Worm (Caenorhabditis elegans) whole organism, L3 larva: ENCODE results near the gene T19D12.5.

Source experiments
- R02D3.7 ChIP-seq: fragments of 150-350 bp; optimal IDR thresholded peaks from 2 replicates; lab custom pipeline; 2014; ENCODE audit warnings: missing biosample characterization, missing genetic modification characterization
- ZK546.5 ChIP-seq: sonication (generic microtip); optimal IDR thresholded peaks from 2 replicates; lab custom pipeline; 2017; ENCODE audit warnings: missing biosample characterization, missing genetic modification characterization
- aly-2 ChIP-seq: fragments of 150-350 bp; optimal IDR thresholded peaks from 2 replicates; lab custom pipeline; 2014; ENCODE audit warnings: missing biosample characterization, missing genetic modification characterization
- ama-1 ChIP-seq: fragments of 150-350 bp; optimal IDR thresholded peaks from 2 replicates; lab custom pipeline; 2018
- ceh-16 ChIP-seq: sonication (generic microtip); optimal IDR thresholded peaks from 2 replicates; lab custom pipeline; 2017; ENCODE audit warnings: missing biosample characterization, missing genetic modification characterization
- ceh-82 ChIP-seq: fragments of 150-350 bp; optimal IDR thresholded peaks from 2 replicates; lab custom pipeline; 2014; ENCODE audit warnings: missing biosample characterization, missing genetic modification characterization
- daf-12 ChIP-seq: fragments of 150-350 bp; optimal IDR thresholded peaks from 2 replicates; lab custom pipeline; 2014; ENCODE audit warnings: missing biosample characterization, missing genetic modification reagents, missing genetic modification characterization
- egl-27 ChIP-seq: sonication (generic microtip); optimal IDR thresholded peaks from 4 replicates; lab custom pipeline; 2017; ENCODE audit warnings: missing biosample characterization, missing genetic modification reagents, missing genetic modification characterization
- egl-5 ChIP-seq: fragments of 150-350 bp; optimal IDR thresholded peaks from 2 replicates; lab custom pipeline; 2017; ENCODE audit warnings: missing biosample characterization, missing genetic modification reagents, missing genetic modification characterization, inconsistent platforms
- elt-1 ChIP-seq: fragments of 150-350 bp; optimal IDR thresholded peaks from 2 replicates; lab custom pipeline; 2014; ENCODE audit warnings: missing biosample characterization, missing genetic modification characterization
- elt-2 ChIP-seq: sonication (generic microtip); optimal IDR thresholded peaks from 2 replicates; lab custom pipeline; 2016; ENCODE audit warnings: missing genetic modification reagents, mild to moderate bottlenecking, missing genetic modification characterization, missing compliant biosample characterization
- eor-1 ChIP-seq, 2 experiments: fragments of 150-350 bp; optimal IDR thresholded peaks; 2 replicates each; lab custom pipeline; 2014 to 2018; ENCODE audit warnings: missing biosample characterization in 2 of 2, missing genetic modification characterization in 2 of 2
- fkh-2 ChIP-seq: fragments of 150-350 bp; optimal IDR thresholded peaks from 2 replicates; lab custom pipeline; 2014; ENCODE audit warnings: missing biosample characterization, missing genetic modification reagents, missing genetic modification characterization
- fos-1 ChIP-seq: fragments of 150-350 bp; optimal IDR thresholded peaks from 2 replicates; lab custom pipeline; 2014; ENCODE audit warnings: missing biosample characterization, missing genetic modification characterization
- hmg-11 ChIP-seq: sonication (generic microtip); optimal IDR thresholded peaks from 2 replicates; lab custom pipeline; 2016; ENCODE audit warnings: missing genetic modification characterization, missing compliant biosample characterization
- jun-1 ChIP-seq: fragments of 150-350 bp; optimal IDR thresholded peaks from 2 replicates; lab custom pipeline; 2014; ENCODE audit warnings: missing biosample characterization, missing genetic modification reagents, missing genetic modification characterization
- lin-15B ChIP-seq: fragments of 150-350 bp; optimal IDR thresholded peaks from 2 replicates; lab custom pipeline; 2014; ENCODE audit warnings: missing biosample characterization, missing genetic modification characterization
- lsy-12 ChIP-seq: sonication (generic microtip); optimal IDR thresholded peaks from 2 replicates; lab custom pipeline; 2016; ENCODE audit warnings: mild to moderate bottlenecking, missing genetic modification characterization, missing compliant biosample characterization
- mdl-1 ChIP-seq: fragments of 150-350 bp; optimal IDR thresholded peaks from 2 replicates; lab custom pipeline; 2014; ENCODE audit warnings: missing biosample characterization, missing genetic modification characterization
- mml-1 ChIP-seq: fragments of 150-350 bp; sonication (generic microtip); optimal IDR thresholded peaks from 3 replicates; lab custom pipeline; 2014; ENCODE audit warnings: missing biosample characterization, missing genetic modification characterization
- nfya-1 ChIP-seq: sonication (generic microtip); optimal IDR thresholded peaks from 2 replicates; lab custom pipeline; 2017; ENCODE audit warnings: missing genetic modification characterization, mild to moderate bottlenecking, missing compliant biosample characterization, antibody characterized with exemption, moderate library complexity; ENCODE audit not compliant: insufficient read depth
- nhr-11 ChIP-seq: fragments of 150-350 bp; optimal IDR thresholded peaks from 2 replicates; lab custom pipeline; 2014; ENCODE audit warnings: missing biosample characterization, missing genetic modification characterization
- nhr-12 ChIP-seq: fragments of 150-350 bp; optimal IDR thresholded peaks from 2 replicates; lab custom pipeline; 2014; ENCODE audit warnings: missing biosample characterization, missing genetic modification characterization
- nhr-23 ChIP-seq: fragments of 150-350 bp; optimal IDR thresholded peaks from 2 replicates; lab custom pipeline; 2014; ENCODE audit warnings: missing biosample characterization, missing genetic modification reagents, missing genetic modification characterization
- nhr-28 ChIP-seq: fragments of 150-350 bp; optimal IDR thresholded peaks from 2 replicates; lab custom pipeline; 2014; ENCODE audit warnings: missing biosample characterization, missing genetic modification characterization
- nhr-43 ChIP-seq: sonication (generic microtip); optimal IDR thresholded peaks from 2 replicates; lab custom pipeline; 2016; ENCODE audit warnings: mild to moderate bottlenecking, missing genetic modification characterization, missing compliant biosample characterization; ENCODE audit not compliant: poor library complexity, severe bottlenecking
- nhr-67 ChIP-seq: fragments of 150-350 bp; optimal IDR thresholded peaks from 2 replicates; lab custom pipeline; 2014; ENCODE audit warnings: missing biosample characterization, missing genetic modification characterization
- nhr-76 ChIP-seq: fragments of 150-350 bp; sonication (generic microtip); optimal IDR thresholded peaks from 5 replicates; lab custom pipeline; 2014; ENCODE audit warnings: missing biosample characterization, missing genetic modification characterization
- nhr-77 ChIP-seq: fragments of 150-350 bp; optimal IDR thresholded peaks from 2 replicates; lab custom pipeline; 2014; ENCODE audit warnings: missing biosample characterization, missing genetic modification characterization
- pha-4 ChIP-seq: fragments of 150-350 bp; optimal IDR thresholded peaks from 2 replicates; lab custom pipeline; 2014; ENCODE audit warnings: missing biosample characterization, missing genetic modification reagents, missing genetic modification characterization
- pqm-1 ChIP-seq: fragments of 150-350 bp; optimal IDR thresholded peaks from 2 replicates; lab custom pipeline; 2017; ENCODE audit warnings: missing biosample characterization, missing genetic modification characterization, inconsistent platforms
- sea-2 ChIP-seq: fragments of 150-350 bp; sonication (generic microtip); optimal IDR thresholded peaks from 4 replicates; lab custom pipeline; 2014; ENCODE audit warnings: missing biosample characterization, missing genetic modification reagents, missing genetic modification characterization
- skn-1 ChIP-seq: fragments of 150-350 bp; optimal IDR thresholded peaks from 2 replicates; lab custom pipeline; 2014; ENCODE audit warnings: missing biosample characterization, missing genetic modification characterization
- snpc-4 ChIP-seq: fragments of 150-350 bp; optimal IDR thresholded peaks from 2 replicates; lab custom pipeline; 2014; ENCODE audit warnings: missing biosample characterization, missing genetic modification characterization
- tbx-2 ChIP-seq: sonication (generic microtip); optimal IDR thresholded peaks from 2 replicates; lab custom pipeline; 2016; ENCODE audit warnings: mild to moderate bottlenecking, missing genetic modification characterization, missing compliant biosample characterization
- unc-62 ChIP-seq: fragments of 150-350 bp; sonication (generic microtip); optimal IDR thresholded peaks from 4 replicates; lab custom pipeline; 2014; ENCODE audit warnings: missing biosample characterization, missing genetic modification reagents, missing genetic modification characterization
- zag-1 ChIP-seq: fragments of 150-350 bp; optimal IDR thresholded peaks from 2 replicates; lab custom pipeline; 2014; ENCODE audit warnings: missing biosample characterization, missing genetic modification characterization

The T19D12.5 gene

ce11 chrII:6616770-6617169, 19.3 kb downstream of the T19D12.5 start, which contains the start of gene klf-3:
Gene klf-3 (plus strand): TSS chrII:6616878.
- no peak for TF ChIP-seq elt-1 (tag; lab: Kevin White, UChicago)
- no peak for TF ChIP-seq R02D3.7 (tag; lab: Kevin White, UChicago)
- no peak for TF ChIP-seq egl-5 (tag; lab: Kevin White, UChicago)

ce11 chrII:6616135-6616534, 19.9 kb downstream of the T19D12.5 start:
- TF ChIP-seq sea-2 (GFP tag; lab: Kevin White, UChicago) = no peak
- TF ChIP-seq jun-1 (tag; lab: Kevin White, UChicago) = peak; percentile 79
- TF ChIP-seq elt-2 (tag; lab: Kevin White, UChicago) = peak; percentile 88
- TF ChIP-seq pqm-1 (tag; lab: Kevin White, UChicago) = peak; percentile 65
- TF ChIP-seq, all 47 proteins: peak for 3

- TF ChIP-seq ceh-16 (no peak), pqm-1 (tag; lab: Kevin White, UChicago) (peak; percentile 90), lin-15B (tag; lab: Kevin White, UChicago) (no peak), nhr-11 (tag; lab: Kevin White, UChicago) (no peak), skn-1 (tag; lab: Kevin White, UChicago) (peak; percentile 50), nhr-76 (tag; lab: Kevin White, UChicago) (no peak), ceh-82 (tag; lab: Kevin White, UChicago) (no peak), aly-2 (no peak), elt-2 (tag; lab: Kevin White, UChicago) (peak; percentile 93), nhr-67 (no peak), daf-12 (tag; lab: Kevin White, UChicago) (no peak), tbx-2 (tag; lab: Kevin White, UChicago) (no peak), hmg-11 (tag; lab: Kevin White, UChicago) (no peak), nhr-23 (no peak), nhr-77 (tag; lab: Kevin White, UChicago) (no peak), pha-4 (tag; lab: Kevin White, UChicago) (peak; percentile 36), nhr-43 (tag; lab: Kevin White, UChicago) (no peak), elt-1 (tag; lab: Kevin White, UChicago) (no peak)
Observed at ce11 chrII:6615232-6616029, 20.6 kb downstream of the T19D12.5 start.

- no peak for TF ChIP-seq skn-1 (tag; lab: Kevin White, UChicago)
- no peak for TF ChIP-seq nhr-28 (tag; lab: Kevin White, UChicago)
- no peak for TF ChIP-seq egl-5 (tag; lab: Kevin White, UChicago)
- TF ChIP-seq egl-27 (tag; lab: Kevin White, UChicago) = no peak
- TF ChIP-seq elt-2 (tag; lab: Kevin White, UChicago) = peak; percentile 72
- no peak for TF ChIP-seq R02D3.7 (tag; lab: Kevin White, UChicago)
- TF ChIP-seq fos-1 (tag; lab: Kevin White, UChicago) = no peak
- TF ChIP-seq ama-1 (lab: Kevin White, UChicago) = no peak
- TF ChIP-seq nfya-1 (tag; lab: Kevin White, UChicago) = no peak
- TF ChIP-seq elt-1 (tag; lab: Kevin White, UChicago) = no peak
- no peak for TF ChIP-seq sea-2 (GFP tag; lab: Kevin White, UChicago)
- peak; percentile 23 for TF ChIP-seq pqm-1 (tag; lab: Kevin White, UChicago)
- no peak for TF ChIP-seq nhr-76 (tag; lab: Kevin White, UChicago)
Observed at ce11 chrII:6614500-6614899, 21.5 kb downstream of the T19D12.5 start.

DNA sequence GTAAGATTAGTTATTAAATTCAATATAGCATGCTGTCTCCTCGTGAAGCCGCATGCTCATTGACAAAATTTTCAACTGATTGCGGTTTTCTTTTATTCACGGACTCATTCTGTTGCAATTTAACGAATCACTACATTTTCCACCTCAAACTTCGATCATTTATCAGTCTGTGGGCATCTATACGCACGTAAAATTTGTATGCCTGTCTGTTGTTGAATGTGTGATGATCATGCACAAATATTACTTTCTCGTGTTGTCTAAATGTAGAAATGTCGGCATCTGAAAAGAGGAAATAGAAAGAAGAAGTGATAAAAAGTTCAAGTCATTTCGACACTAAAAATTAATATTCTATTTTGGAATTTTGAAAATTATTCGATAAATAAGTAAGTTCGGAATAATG, 23.5 kb downstream of the T19D12.5 start:
- TF ChIP-seq fkh-2 (tag; lab: Kevin White, UChicago) (no peak), snpc-4 (tag; lab: Kevin White, UChicago) (no peak), aly-2 (no peak), pha-4 (tag; lab: Kevin White, UChicago) (peak; percentile 24), pqm-1 (tag; lab: Kevin White, UChicago) (peak; percentile 67), ZK546.5 (tag; lab: Kevin White, UChicago) (no peak), nhr-28 (tag; lab: Kevin White, UChicago) (no peak), jun-1 (tag; lab: Kevin White, UChicago) (no peak), fos-1 (tag; lab: Kevin White, UChicago) (no peak), mml-1 (tag; lab: Kevin White, UChicago) (no peak), nhr-12 (tag; lab: Kevin White, UChicago) (no peak), eor-1 (tag; optimal IDR thresholded peaks at IDR 0.05; lab: Kevin White, UChicago) (no peak), egl-27 (tag; lab: Kevin White, UChicago) (no peak), unc-62 (GFP tag; lab: Kevin White, UChicago) (no peak), lsy-12 (tag; lab: Kevin White, UChicago) (no peak), zag-1 (tag; lab: Kevin White, UChicago) (no peak), elt-2 (tag; lab: Kevin White, UChicago) (peak; percentile 84), skn-1 (tag; lab: Kevin White, UChicago) (no peak), ama-1 (lab: Kevin White, UChicago) (no peak), mdl-1 (tag; lab: Kevin White, UChicago) (peak; percentile 30), egl-5 (tag; lab: Kevin White, UChicago) (no peak), hmg-11 (tag; lab: Kevin White, UChicago) (no peak)
